Worm (Caenorhabditis elegans): ENCODE results near the gene dnj-5.

DNA sequence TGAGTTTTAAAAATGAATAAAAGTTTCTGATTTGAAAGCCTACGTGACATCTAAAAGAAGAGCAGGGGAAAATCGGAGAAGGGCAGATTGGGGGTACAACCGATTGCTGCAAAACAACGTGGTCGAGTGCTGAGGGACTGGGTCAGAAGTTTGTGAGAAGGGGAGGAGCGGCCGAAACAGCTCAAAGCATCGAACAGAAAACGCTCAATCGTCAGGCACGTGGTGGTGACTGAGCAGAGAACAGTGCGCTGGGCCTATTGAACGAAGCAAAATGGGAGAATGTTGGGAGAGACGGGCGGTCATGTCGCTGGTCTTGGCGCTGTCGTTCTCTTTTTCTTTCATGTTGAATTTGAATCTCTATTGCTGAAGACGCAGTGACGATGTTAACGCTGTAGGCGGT is 33.1 kb upstream of the dnj-5 start:
- TF ChIP-seq dao-5 (tag; optimal IDR thresholded peaks at IDR 0.05) (no peak), him-1 (tag; optimal IDR thresholded peaks at IDR 0.05) (no peak), W03F9.2 (tag; optimal IDR thresholded peaks at IDR 0.05) (no peak)
